Worm (Caenorhabditis elegans) whole organism, L4 larva: ENCODE data around the gene pup-2.

ENCODE experiments used
- aly-2 ChIP-seq: sonication (generic microtip); optimal IDR thresholded peaks from 2 replicates; lab custom pipeline; 2018; ENCODE audit warnings: missing biosample characterization, missing genetic modification characterization
- daf-12 ChIP-seq: fragments of 150-350 bp; optimal IDR thresholded peaks from 2 replicates; lab custom pipeline; 2014; ENCODE audit warnings: missing biosample characterization, missing genetic modification reagents, missing genetic modification characterization
- egl-43 ChIP-seq: fragments of 200-800 bp; sonication (Bioruptor generic); IDR thresholded peaks from 2 replicates; pipeline ENCODE4 v1.3.6; 2022; ENCODE audit warnings: missing genetic modification reagents, missing genetic modification characterization, missing compliant biosample characterization
- lin-39 ChIP-seq: fragments of 150-350 bp; optimal IDR thresholded peaks from 2 replicates; lab custom pipeline; 2014; ENCODE audit warnings: missing biosample characterization, missing genetic modification reagents, missing genetic modification characterization
- pha-4 ChIP-seq, 2 experiments: fragments of 150-350 bp in 1 of 2; fragments of 200-800 bp in 1 of 2; sonication (Bioruptor generic) in 1 of 2; IDR thresholded peaks in 1 of 2; optimal IDR thresholded peaks in 1 of 2; 2 replicates each; pipeline versions ENCODE4 v1.3.6 to Lab custom; 2014 to 2022; ENCODE audit warnings: missing genetic modification characterization in 2 of 2, missing genetic modification reagents in 2 of 2, missing biosample characterization in 1 of 2, missing compliant biosample characterization in 1 of 2
- pqm-1 ChIP-seq: sonication (generic microtip); optimal IDR thresholded peaks from 2 replicates; lab custom pipeline; 2017; ENCODE audit warnings: missing biosample characterization, missing genetic modification characterization
- unc-62 ChIP-seq, 3 experiments: fragments of 150-350 bp in 1 of 3; sonication (generic microtip); optimal IDR thresholded peaks in 2 of 3; peaks in 1 of 3; 1 replicate in 1 of 3; 2 replicates in 2 of 3; lab custom pipeline; 2014 to 2017; ENCODE audit warnings: missing biosample characterization in 3 of 3, missing genetic modification characterization in 3 of 3, missing genetic modification reagents in 3 of 3, missing genotype in 1 of 3

DNA sequence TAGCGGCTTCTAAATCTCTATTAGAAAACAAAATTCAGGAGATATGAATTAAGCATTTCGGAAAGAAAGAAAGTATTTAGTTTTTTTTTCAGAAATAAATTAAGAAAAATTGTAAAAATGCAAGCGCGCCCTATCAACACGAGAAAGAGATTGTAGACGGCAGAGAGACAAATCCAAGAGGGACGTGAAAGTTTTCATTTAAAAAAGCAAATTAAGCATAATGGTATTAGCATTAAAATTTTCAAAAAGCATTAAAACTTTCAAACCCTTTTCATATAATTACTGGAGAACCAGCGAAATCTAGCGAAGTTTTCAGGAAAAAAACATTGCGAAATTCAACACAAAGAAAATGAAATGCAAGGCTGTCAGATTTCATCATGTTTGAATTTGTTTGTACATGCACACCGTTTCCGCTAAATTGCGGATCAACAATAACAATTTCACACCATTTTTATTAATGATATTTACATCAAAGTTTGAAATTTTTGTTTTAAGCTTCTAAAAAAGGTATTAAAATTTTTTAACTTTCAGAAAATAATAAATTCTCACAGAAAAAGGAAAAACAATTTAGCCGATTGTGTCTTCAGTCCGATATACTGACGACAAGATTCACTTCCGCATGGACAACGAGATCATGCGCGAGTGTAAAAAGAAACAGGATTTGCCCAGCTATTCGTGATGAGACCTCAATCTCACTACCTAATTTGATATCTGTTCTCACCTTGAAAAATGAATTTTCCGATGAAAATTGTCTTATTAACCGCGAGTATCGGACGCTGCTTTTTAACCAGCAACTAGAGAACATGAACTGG lies 22.7 kb upstream of the pup-2 start, which contains the start of gene gars-1:
- no peak for TF ChIP-seq lin-39
- TF ChIP-seq aly-2 (tag; lab: Kevin White, UChicago), result no peak
- TF ChIP-seq egl-43, result no peak
- TF ChIP-seq daf-12 (tag; lab: Kevin White, UChicago), result no peak
- no peak for TF ChIP-seq pha-4 (GFP tag; IDR thresholded peaks at IDR 0.05; lab: Robert Waterston, UW)
- TF ChIP-seq pha-4 (tag; optimal IDR thresholded peaks at IDR 0.05; lab: Kevin White, UChicago), result no peak
- no peak for TF ChIP-seq unc-62 (GFP tag; optimal IDR thresholded peaks at IDR 0.05 in 1 of 2; lab: Kevin White, UChicago)
- no peak for TF ChIP-seq unc-62 (tag; optimal IDR thresholded peaks at IDR 0.05; lab: Kevin White, UChicago)
- TF ChIP-seq pqm-1, result no peak
